Fruit fly (Drosophila melanogaster) whole organism, pupa: ENCODE data around the gene CG31636.
A peak's percentile ranks its signal among the peaks of the same experiment; 100 is the strongest.

Source experiments
- CG10348 ChIP-seq: fragments of 200-800 bp; sonication (Bioruptor generic); IDR thresholded peaks from 2 replicates; pipeline ENCODE4 v1.3.6; 2022; ENCODE audit warnings: missing biosample characterization, missing genetic modification characterization
- CG12605 ChIP-seq: fragments of 200-800 bp; sonication (Bioruptor generic); IDR thresholded peaks from 2 replicates; pipeline ENCODE4 v1.3.6; 2022; ENCODE audit warnings: missing biosample characterization, missing genetic modification characterization
- CG13204 ChIP-seq: fragments of 200-800 bp; sonication (Bioruptor generic); optimal IDR thresholded peaks from 2 replicates; lab custom pipeline; 2018; ENCODE audit warnings: missing biosample characterization, mild to moderate bottlenecking, missing genetic modification characterization, moderate library complexity
- CG14655 ChIP-seq: fragments of 200-800 bp; sonication (Bioruptor generic); optimal IDR thresholded peaks from 3 replicates; lab custom pipeline; 2017; ENCODE audit warnings: mild to moderate bottlenecking, missing biosample characterization, missing genetic modification reagents, missing genetic modification characterization
- CG15710 ChIP-seq: fragments of 200-800 bp; sonication (Bioruptor generic); optimal IDR thresholded peaks from 2 replicates; lab custom pipeline; 2018; ENCODE audit warnings: missing biosample characterization, mild to moderate bottlenecking, missing genetic modification characterization, moderate library complexity
- CG17806 ChIP-seq: fragments of 200-800 bp; sonication (Bioruptor generic); optimal IDR thresholded peaks from 2 replicates; lab custom pipeline; 2018; ENCODE audit warnings: missing biosample characterization, mild to moderate bottlenecking, missing genetic modification characterization, moderate library complexity
- CG32121 ChIP-seq: fragments of 200-800 bp; sonication (Bioruptor generic); IDR thresholded peaks from 2 replicates; pipeline ENCODE4 v1.3.6; 2022; ENCODE audit warnings: missing biosample characterization, missing genetic modification characterization
- CG34367 ChIP-seq: fragments of 200-800 bp; sonication (Bioruptor generic); optimal IDR thresholded peaks from 2 replicates; lab custom pipeline; 2018; ENCODE audit warnings: missing biosample characterization, mild to moderate bottlenecking, missing genetic modification characterization
- CG4496 ChIP-seq: fragments of 200-800 bp; sonication (Bioruptor generic); IDR thresholded peaks from 3 replicates; pipeline ENCODE4 v1.3.6; 2022; ENCODE audit warnings: missing biosample characterization, missing genetic modification characterization
- CG8159 ChIP-seq: fragments of 200-800 bp; sonication (Bioruptor generic); optimal IDR thresholded peaks from 3 replicates; lab custom pipeline; 2018; ENCODE audit warnings: missing biosample characterization, mild to moderate bottlenecking, missing genetic modification characterization, moderate library complexity
- CG8301 ChIP-seq: fragments of 200-800 bp; sonication (Bioruptor generic); optimal IDR thresholded peaks from 2 replicates; lab custom pipeline; 2018; ENCODE audit warnings: missing biosample characterization, mild to moderate bottlenecking, missing genetic modification characterization
- CG9948 ChIP-seq: fragments of 200-800 bp; sonication (Bioruptor generic); optimal IDR thresholded peaks from 2 replicates; lab custom pipeline; 2018; ENCODE audit warnings: missing biosample characterization, mild to moderate bottlenecking, missing genetic modification characterization, moderate library complexity
- D1 ChIP-seq: fragments of 200-800 bp; sonication (Bioruptor generic); optimal IDR thresholded peaks from 2 replicates; lab custom pipeline; 2018; ENCODE audit warnings: missing biosample characterization, mild to moderate bottlenecking, missing genetic modification characterization, moderate library complexity
- EcR ChIP-seq: fragments of 200-800 bp; sonication (Bioruptor generic); optimal IDR thresholded peaks from 3 replicates; lab custom pipeline; 2019; ENCODE audit warnings: missing biosample characterization, missing genetic modification characterization, mild to moderate bottlenecking, moderate library complexity, missing genetic modification reagents
- Ets98B ChIP-seq: fragments of 200-800 bp; sonication (Bioruptor generic); IDR thresholded peaks from 2 replicates; pipeline ENCODE4 v1.3.6; 2022; ENCODE audit warnings: missing biosample characterization, missing genetic modification characterization
- Pif1A ChIP-seq: fragments of 200-800 bp; sonication (Bioruptor generic); optimal IDR thresholded peaks from 3 replicates; lab custom pipeline; 2016; ENCODE audit warnings: missing biosample characterization, missing genetic modification characterization
- Pif1B ChIP-seq: fragments of 200-800 bp; sonication (Bioruptor generic); optimal IDR thresholded peaks from 3 replicates; lab custom pipeline; 2016; ENCODE audit warnings: missing biosample characterization, missing genetic modification characterization
- Snoo ChIP-seq: fragments of 200-800 bp; sonication (Bioruptor generic); optimal IDR thresholded peaks from 3 replicates; lab custom pipeline; 2017; ENCODE audit warnings: missing biosample characterization, mild to moderate bottlenecking, missing genetic modification characterization, inconsistent platforms
- fd96Ca ChIP-seq: fragments of 200-800 bp; sonication (Bioruptor generic); IDR thresholded peaks from 3 replicates; pipeline ENCODE4 v1.3.6; 2022; ENCODE audit warnings: missing biosample characterization, missing genetic modification characterization
- gl ChIP-seq: fragments of 200-800 bp; sonication (Bioruptor generic); optimal IDR thresholded peaks from 2 replicates; lab custom pipeline; 2018; ENCODE audit warnings: missing biosample characterization, mild to moderate bottlenecking, missing genetic modification characterization
- rn ChIP-seq: fragments of 200-800 bp; sonication (Bioruptor generic); IDR thresholded peaks from 2 replicates; pipeline ENCODE4 v1.3.6; 2022; ENCODE audit warnings: missing biosample characterization, missing genetic modification characterization

The CG31636 gene

dm6 chr2L:6644421-6645059 lies 13.4 kb downstream of the CG31636 start:
- TF ChIP-seq EcR (GFP tag; lab: Kevin White, UChicago) (peak; percentile 28), CG8301 (tag; lab: Kevin White, UChicago) (no peak), CG9948 (tag; lab: Kevin White, UChicago) (no peak), gl (tag; lab: Kevin White, UChicago) (peak; percentile 58), Pif1B (GFP tag; lab: Kevin White, UChicago) (peak; percentile 17), fd96Ca (GFP tag; lab: Robert Waterston, UW) (0 out of 3 replicates have a peak, but pooled peaks have one; percentile 38), CG32121 (no peak), CG15710 (tag; lab: Kevin White, UChicago) (no peak), Snoo (tag; lab: Kevin White, UChicago) (no peak), D1 (tag; lab: Kevin White, UChicago) (no peak), Ets98B (GFP tag; lab: Robert Waterston, UW) (no peak), CG17806 (tag; lab: Kevin White, UChicago) (no peak), rn (GFP tag; lab: Robert Waterston, UW) (no peak), CG12605 (GFP tag; lab: Robert Waterston, UW) (0 out of 2 replicates have a peak, but pooled peaks have one; percentile 11), CG34367 (no peak), CG4496 (GFP tag; lab: Robert Waterston, UW) (peak; percentile 34; the same call in 1 of the 3 replicates), Pif1A (no peak), CG10348 (GFP tag; lab: Robert Waterston, UW) (no peak), CG13204 (GFP tag; lab: Kevin White, UChicago) (no peak), CG14655 (GFP tag; lab: Kevin White, UChicago) (no peak), CG8159 (tag; lab: Kevin White, UChicago) (no peak)

dm6 chr2L:6643218-6643756 lies 14.7 kb downstream of the CG31636 start:
- TF ChIP-seq fd96Ca (GFP tag; lab: Robert Waterston, UW), result no peak
- no peak for TF ChIP-seq Ets98B (GFP tag; lab: Robert Waterston, UW)
- no peak for TF ChIP-seq CG8301 (tag; lab: Kevin White, UChicago)
- TF ChIP-seq CG13204 (GFP tag; lab: Kevin White, UChicago), result no peak
- TF ChIP-seq CG14655 (GFP tag; lab: Kevin White, UChicago), result no peak
- no peak for TF ChIP-seq CG9948 (tag; lab: Kevin White, UChicago)
- no peak for TF ChIP-seq Pif1A

DNA sequence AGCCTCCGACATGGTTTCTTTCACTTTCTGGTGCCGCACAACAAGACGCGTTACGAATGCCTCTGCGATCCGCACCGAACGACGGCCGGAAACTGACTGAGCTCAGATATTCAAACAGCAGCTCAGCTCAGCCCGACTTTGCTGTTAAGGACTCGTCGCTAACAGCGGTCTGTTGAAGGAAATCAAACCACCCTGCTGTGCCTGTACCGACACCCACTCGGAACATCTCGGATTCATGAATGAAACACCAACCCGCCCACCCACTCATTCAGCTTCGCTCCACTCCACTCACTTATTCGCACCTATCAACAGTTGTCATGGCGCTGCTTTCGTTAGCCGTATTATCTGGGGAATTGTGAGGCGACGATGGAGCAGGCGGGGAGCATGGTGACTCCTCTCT lies 25.6 kb downstream of the CG31636 start, which contains the start of gene Oatp26F:
TSS of gene Oatp26F (minus strand) at position 101 of the 400 bp plus-strand sequence.
- TF ChIP-seq Snoo (tag; lab: Kevin White, UChicago) (no peak), CG32121 (no peak), D1 (tag; lab: Kevin White, UChicago) (no peak), CG12605 (GFP tag; lab: Robert Waterston, UW) (no peak), CG9948 (tag; lab: Kevin White, UChicago) (no peak), CG10348 (GFP tag; lab: Robert Waterston, UW) (no peak), CG15710 (tag; lab: Kevin White, UChicago) (no peak), EcR (GFP tag; lab: Kevin White, UChicago) (no peak), CG34367 (no peak), CG13204 (GFP tag; lab: Kevin White, UChicago) (no peak), CG8301 (tag; lab: Kevin White, UChicago) (no peak), Pif1A (no peak), rn (GFP tag; lab: Robert Waterston, UW) (no peak), CG17806 (tag; lab: Kevin White, UChicago) (no peak), Ets98B (GFP tag; lab: Robert Waterston, UW) (no peak)

- TF ChIP-seq CG4496 (GFP tag; lab: Robert Waterston, UW), result no peak
- TF ChIP-seq D1 (tag; lab: Kevin White, UChicago), result peak; percentile 78
- TF ChIP-seq, all 21 proteins: peak for 1
Measured at dm6 chr2L:6622642-6623162, 35.2 kb downstream of the CG31636 start, which contains the start of gene CG34345. CG34345 (plus strand) TSS chr2L:6623112.

- no peak for TF ChIP-seq CG9948 (tag; lab: Kevin White, UChicago)
- TF ChIP-seq CG13204 (GFP tag; lab: Kevin White, UChicago), result no peak
- no peak for TF ChIP-seq Ets98B (GFP tag; lab: Robert Waterston, UW)
- no peak for TF ChIP-seq CG10348 (GFP tag; lab: Robert Waterston, UW)
- no peak for TF ChIP-seq D1 (tag; lab: Kevin White, UChicago)
- TF ChIP-seq CG17806 (tag; lab: Kevin White, UChicago), result no peak
- no peak for TF ChIP-seq rn (GFP tag; lab: Robert Waterston, UW)
- TF ChIP-seq CG8301 (tag; lab: Kevin White, UChicago), result no peak
- TF ChIP-seq CG34367, result no peak
Measured at dm6 chr2L:6622031-6622430, 35.9 kb downstream of the CG31636 start.

dm6 chr2L:6621600-6621999 lies 36.4 kb downstream of the CG31636 start, which contains the start of gene DIP-iota:
DIP-iota (minus strand) TSS chr2L:6621700.
- TF ChIP-seq Pif1B (GFP tag; lab: Kevin White, UChicago) (no peak), rn (GFP tag; lab: Robert Waterston, UW) (no peak), CG34367 (no peak)
